Worm (Caenorhabditis elegans) whole organism, midembryonic: ENCODE results near the gene lido-17.

Experiments used
- T22C8.4 ChIP-seq: fragments of 200-800 bp; sonication (Bioruptor generic); IDR thresholded peaks from 2 replicates; pipeline ENCODE4 v1.3.6; 2022; ENCODE audit warnings: missing genetic modification characterization, missing compliant biosample characterization
- flt-1 ChIP-seq: fragments of 200-800 bp; sonication (Bioruptor generic); IDR thresholded peaks from 2 replicates; pipeline ENCODE4 v1.3.6; 2022; ENCODE audit warnings: missing genetic modification characterization, missing compliant biosample characterization
- klf-2 ChIP-seq: fragments of 200-800 bp; sonication (Bioruptor generic); conservative IDR thresholded peaks from 2 replicates; pipeline ENCODE4 v1.3.6; 2022; ENCODE audit warnings: missing genetic modification reagents, missing genetic modification characterization, missing compliant biosample characterization
- ref-1 ChIP-seq: fragments of 200-800 bp; sonication (Bioruptor generic); conservative IDR thresholded peaks from 2 replicates; pipeline ENCODE4 v1.3.6; 2022; ENCODE audit warnings: missing genetic modification reagents, missing genetic modification characterization, missing compliant biosample characterization
- tab-1 ChIP-seq: fragments of 200-800 bp; sonication (Bioruptor generic); IDR thresholded peaks from 2 replicates; pipeline ENCODE4 v1.3.6; 2022; ENCODE audit warnings: missing genetic modification characterization, missing compliant biosample characterization
- ztf-23 ChIP-seq: fragments of 200-800 bp; sonication (Bioruptor generic); IDR thresholded peaks from 2 replicates; pipeline ENCODE4 v1.3.6; 2022; ENCODE audit warnings: missing genetic modification reagents, missing genetic modification characterization, missing compliant biosample characterization

DNA sequence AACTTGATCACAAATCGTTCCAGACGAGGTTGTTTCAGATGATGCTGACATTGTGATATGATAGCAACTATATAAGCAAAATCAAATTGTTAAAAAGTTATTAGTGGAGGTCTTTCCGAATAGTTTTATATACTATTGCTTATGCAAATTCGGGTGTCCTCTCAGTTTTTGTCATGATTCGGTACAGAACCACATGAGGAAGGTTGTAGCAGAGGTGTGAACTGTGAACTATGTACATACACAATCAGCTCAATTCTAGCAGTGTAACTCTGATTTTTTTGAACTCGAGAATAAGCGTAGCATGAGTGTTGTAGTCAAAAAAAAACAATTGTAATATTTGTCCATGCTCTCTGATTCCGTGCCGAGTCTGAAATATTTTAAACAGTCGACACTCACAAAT is 10.5 kb upstream of the lido-17 start, which contains the start of gene Y51B9A.6:
- TF ChIP-seq tab-1 (GFP tag; lab: Robert Waterston, UW) (no peak), ztf-23 (GFP tag; lab: Robert Waterston, UW) (no peak), T22C8.4 (GFP tag; lab: Robert Waterston, UW) (no peak), ref-1 (GFP tag; lab: Robert Waterston, UW) (no peak), klf-2 (GFP tag; lab: Robert Waterston, UW) (no peak), flt-1 (GFP tag; lab: Robert Waterston, UW) (no peak)
